Worm (Caenorhabditis elegans) whole organism, L3 larva: Measurements from ENCODE around the gene F23D12.2.

Experiments used
- elt-3 ChIP-seq, 3 experiments: fragments of 150-350 bp in 1 of 3; sonication (generic microtip) in 2 of 3; optimal IDR thresholded peaks; 2 replicates in 2 of 3; 4 replicates in 1 of 3; lab custom pipeline; 2014 to 2017; ENCODE audit warnings: missing biosample characterization in 3 of 3, missing genetic modification characterization in 3 of 3
- lin-15B ChIP-seq: fragments of 150-350 bp; optimal IDR thresholded peaks from 2 replicates; lab custom pipeline; 2014; ENCODE audit warnings: missing biosample characterization, missing genetic modification characterization
- lin-39 ChIP-seq: fragments of 150-350 bp; optimal IDR thresholded peaks from 2 replicates; lab custom pipeline; 2018; ENCODE audit warnings: missing biosample characterization, missing genetic modification reagents, missing genetic modification characterization
- skn-1 ChIP-seq: fragments of 150-350 bp; optimal IDR thresholded peaks from 2 replicates; lab custom pipeline; 2014; ENCODE audit warnings: missing biosample characterization, missing genetic modification characterization

DNA sequence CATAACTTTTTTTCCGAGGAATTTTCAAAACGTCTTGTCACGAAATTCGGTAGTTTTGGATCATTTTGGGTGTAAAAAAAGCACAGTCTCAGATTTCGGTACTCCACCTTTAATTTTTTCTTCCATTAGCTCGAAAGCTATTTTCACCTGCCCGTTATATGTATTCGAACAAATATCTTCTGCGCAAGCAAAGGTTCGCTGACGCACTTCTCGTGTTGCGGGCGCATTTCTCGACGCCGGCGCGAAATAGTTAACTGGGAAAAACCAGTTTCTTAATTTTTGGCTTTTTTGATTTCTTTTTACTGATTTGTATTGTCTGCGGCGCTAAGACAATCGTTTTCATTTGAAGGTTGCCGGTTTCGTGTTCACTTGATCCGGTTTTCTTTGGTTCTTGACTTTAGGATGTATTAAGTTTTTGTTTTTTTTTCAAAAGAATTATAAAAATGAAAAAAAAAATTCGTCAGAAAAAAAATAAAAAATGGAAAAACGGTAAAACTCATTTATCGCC, 14.3 kb upstream of the F23D12.2 start:
- TF ChIP-seq lin-15B (tag; lab: Kevin White, UChicago) (no peak), elt-3 (tag; optimal IDR thresholded peaks at IDR 0.05; lab: Kevin White, UChicago) (no peak), skn-1 (tag; lab: Kevin White, UChicago) (no peak), lin-39 (no peak)
